Worm (Caenorhabditis elegans): ENCODE results near the gene argk-1.
A peak's percentile ranks its signal among the peaks of the same experiment; 100 is the strongest.

argk-1 gene

DNA sequence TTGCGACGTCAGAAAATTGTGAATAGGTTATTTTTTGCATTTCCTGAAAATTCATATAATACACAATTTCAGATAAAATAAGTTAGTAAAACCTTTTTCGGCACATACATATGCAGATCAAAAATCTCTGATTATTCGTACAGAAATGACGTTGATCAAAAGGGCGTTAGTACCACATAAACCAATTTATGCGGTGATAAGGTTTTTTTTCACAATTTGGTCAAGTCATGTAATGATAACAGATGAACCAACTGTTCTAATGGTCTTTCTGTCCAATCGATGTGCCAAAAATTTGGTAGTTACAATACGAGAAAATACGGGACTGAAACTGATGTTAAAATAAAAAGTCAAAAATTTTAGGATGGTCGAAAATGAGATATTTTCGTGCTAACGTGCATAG, 23.7 kb upstream of the argk-1 start:
- TF ChIP-seq nhr-12 (tag; optimal IDR thresholded peaks at IDR 0.05) = no peak
- peak; percentile 23 for TF ChIP-seq elt-2 (tag; optimal IDR thresholded peaks at IDR 0.05)

DNA sequence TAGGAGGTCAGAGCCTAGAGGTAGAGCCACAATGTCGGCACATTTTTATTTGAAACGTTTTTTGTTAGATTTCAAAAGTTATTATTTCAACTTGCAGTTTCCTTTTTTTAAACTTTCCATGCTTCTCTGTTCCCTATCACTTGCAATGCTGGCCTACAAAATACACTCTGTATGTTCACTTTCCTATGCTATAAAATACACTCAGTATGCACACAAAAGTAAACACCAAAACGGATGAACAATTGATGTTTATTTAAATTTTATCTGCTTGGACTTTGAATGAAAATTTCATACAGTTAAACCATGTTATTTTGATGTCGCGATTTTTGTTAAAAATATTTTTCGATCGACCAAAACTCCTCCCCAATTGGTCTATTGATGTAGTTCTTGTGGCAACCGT, 23.0 kb upstream of the argk-1 start:
- TF ChIP-seq mep-1 (tag; optimal IDR thresholded peaks at IDR 0.05) (no peak), efl-3 (GFP tag; optimal IDR thresholded peaks at IDR 0.05) (no peak), isw-1 (GFP tag; IDR thresholded peaks at IDR 0.05) (no peak), elt-2 (tag; optimal IDR thresholded peaks at IDR 0.05) (no peak), unc-130 (tag; optimal IDR thresholded peaks at IDR 0.05) (no peak), lir-3 (tag; optimal IDR thresholded peaks at IDR 0.05; ENCODE audit: poor library complexity) (no peak)

DNA sequence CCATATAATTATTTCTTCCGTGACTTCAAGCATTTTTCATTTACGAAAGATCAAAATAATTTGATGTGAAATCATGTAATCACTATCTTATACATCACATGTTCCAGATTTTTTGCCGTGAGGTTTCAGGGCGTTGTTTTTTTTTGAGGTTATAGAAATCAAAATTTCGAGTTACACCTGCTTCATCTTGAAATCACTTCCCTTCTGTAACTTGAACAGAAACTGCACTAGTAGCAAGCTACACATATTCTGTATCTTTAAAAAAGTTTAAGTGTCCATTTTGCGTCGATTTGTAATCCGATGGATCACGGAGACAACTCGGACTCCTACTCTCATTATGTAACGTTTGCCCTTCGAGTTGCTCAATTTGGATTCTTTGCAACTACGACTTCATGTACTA, 13.0 kb upstream of the argk-1 start, which contains the start of gene F22B8.3:
TSS of gene F22B8.3 (plus strand) at position 301 of the 400 bp plus-strand sequence.
- TF ChIP-seq ztf-4 (tag; optimal IDR thresholded peaks at IDR 0.05) = no peak
- no peak for TF ChIP-seq blmp-1 (tag; optimal IDR thresholded peaks at IDR 0.05)
- no peak for TF ChIP-seq efl-1 (optimal IDR thresholded peaks at IDR 0.05)
- TF ChIP-seq efl-1 (GFP tag; optimal IDR thresholded peaks at IDR 0.05 in 1 of 2) = peak in 1 of 2 experiments; percentile 58
- TF ChIP-seq lir-3 (tag; optimal IDR thresholded peaks at IDR 0.05; ENCODE audit: poor library complexity) = no peak
- no peak for TF ChIP-seq dsc-1 (tag; optimal IDR thresholded peaks at IDR 0.05)
- TF ChIP-seq alr-1 (tag; optimal IDR thresholded peaks at IDR 0.05; ENCODE audit: borderline replicate concordance) = no peak

DNA sequence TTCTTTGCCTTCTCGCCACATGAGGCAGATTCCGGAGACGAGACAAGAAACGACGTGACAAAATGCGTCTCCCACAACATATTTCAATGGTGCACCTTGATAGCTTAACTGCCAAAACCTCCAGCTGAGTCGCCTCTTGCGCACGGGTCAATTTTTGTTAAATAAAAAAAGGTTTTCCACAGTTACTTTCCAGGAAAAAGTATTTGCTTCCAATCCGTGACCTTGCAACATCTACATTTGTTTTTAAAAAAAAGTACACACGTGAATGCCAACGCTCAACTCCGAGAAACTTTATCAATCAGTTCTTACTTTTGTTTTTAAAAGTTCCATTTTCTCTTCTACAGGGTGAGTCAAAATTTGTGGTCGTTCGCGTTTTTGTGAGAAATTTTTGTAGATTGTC, 9.4 kb upstream of the argk-1 start, which contains the start of gene F22B8.7:
TSS of gene F22B8.7 (plus strand) at position 301 of the 400 bp plus-strand sequence.
- TF ChIP-seq lin-15B (tag; optimal IDR thresholded peaks at IDR 0.05) = no peak
- no peak for TF ChIP-seq hpl-2 (GFP tag; optimal IDR thresholded peaks at IDR 0.05)
- TF ChIP-seq lin-39 (tag; optimal IDR thresholded peaks at IDR 0.05) = no peak
- TF ChIP-seq Y116A8C.19 (tag; optimal IDR thresholded peaks at IDR 0.05; ENCODE audit: borderline replicate concordance) = no peak
- TF ChIP-seq nhr-84 (tag; optimal IDR thresholded peaks at IDR 0.05) = no peak
- no peak for TF ChIP-seq sup-37 (GFP tag; optimal IDR thresholded peaks at IDR 0.05)
- no peak for TF ChIP-seq skn-1 (tag; optimal IDR thresholded peaks at IDR 0.05)
- TF ChIP-seq ceh-8 (GFP tag; optimal IDR thresholded peaks at IDR 0.05) = no peak
- no peak for TF ChIP-seq lin-13 (GFP tag; optimal IDR thresholded peaks at IDR 0.05)
- no peak for TF ChIP-seq egl-27 (tag; optimal IDR thresholded peaks at IDR 0.05)
- no peak for TF ChIP-seq aha-1 (tag; optimal IDR thresholded peaks at IDR 0.05)
- TF ChIP-seq aly-2 (tag; optimal IDR thresholded peaks at IDR 0.05) = no peak
- no peak for TF ChIP-seq unc-98 (GFP tag; IDR thresholded peaks at IDR 0.05)
- no peak for TF ChIP-seq tlp-1 (tag; optimal IDR thresholded peaks at IDR 0.05)
- no peak for TF ChIP-seq mab-9 (GFP tag; IDR thresholded peaks at IDR 0.05)
- TF ChIP-seq fos-1 (tag; optimal IDR thresholded peaks at IDR 0.05) = no peak
- no peak for TF ChIP-seq dpl-1 (GFP tag; optimal IDR thresholded peaks at IDR 0.05)
- no peak for TF ChIP-seq C34B4.2 (tag; optimal IDR thresholded peaks at IDR 0.05)

DNA sequence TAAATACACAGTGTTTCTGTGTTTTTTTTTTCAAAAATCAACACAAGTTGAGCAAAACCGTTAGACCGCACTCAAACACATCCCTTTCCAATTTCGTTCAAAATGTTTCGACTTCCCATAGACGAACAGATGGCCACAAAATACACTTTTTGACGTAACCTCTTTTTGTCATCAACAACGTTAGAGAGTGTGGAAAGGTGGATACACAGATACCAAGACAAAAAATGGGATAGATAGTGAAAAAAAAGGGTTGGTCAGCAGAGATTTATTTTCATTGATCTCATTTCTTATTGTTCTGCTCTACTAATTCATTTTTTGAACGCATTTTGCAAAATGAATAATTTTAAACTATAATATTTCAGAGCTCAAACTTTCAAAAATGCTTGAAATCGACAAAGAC, 8.8 kb upstream of the argk-1 start:
- no peak for TF ChIP-seq jun-1 (tag; optimal IDR thresholded peaks at IDR 0.05)
- no peak for TF ChIP-seq nhr-77 (tag; optimal IDR thresholded peaks at IDR 0.05)
- no peak for TF ChIP-seq fkh-10 (GFP tag; optimal IDR thresholded peaks at IDR 0.05)
- no peak for TF ChIP-seq sup-37 (GFP tag; optimal IDR thresholded peaks at IDR 0.05)
- TF ChIP-seq hlh-4 (tag; optimal IDR thresholded peaks at IDR 0.05) = no peak
- TF ChIP-seq lin-39 (tag; optimal IDR thresholded peaks at IDR 0.05) = no peak
- no peak for TF ChIP-seq unc-130 (tag; optimal IDR thresholded peaks at IDR 0.05)
- TF ChIP-seq blmp-1 (tag; optimal IDR thresholded peaks at IDR 0.05) = peak; percentile 81
- no peak for TF ChIP-seq snu-23 (GFP tag; optimal IDR thresholded peaks at IDR 0.05)
- TF ChIP-seq nhr-12 (tag; optimal IDR thresholded peaks at IDR 0.05) = no peak
- no peak for TF ChIP-seq nhr-90 (tag; optimal IDR thresholded peaks at IDR 0.05; ENCODE audit: poor library complexity)
- peak; percentile 39 for TF ChIP-seq nhr-20 (tag; optimal IDR thresholded peaks at IDR 0.05)
- no peak for TF ChIP-seq nhr-85 (tag)
- peak; percentile 58 for TF ChIP-seq skn-1 (tag; optimal IDR thresholded peaks at IDR 0.05)
- TF ChIP-seq unc-30 (tag; optimal IDR thresholded peaks at IDR 0.05) = no peak
- no peak for TF ChIP-seq pax-3 (tag; optimal IDR thresholded peaks at IDR 0.05)
- TF ChIP-seq nhr-19 (GFP tag; conservative IDR thresholded peaks at IDR 0.05) = peak; percentile 28
- no peak for TF ChIP-seq fos-1 (tag; optimal IDR thresholded peaks at IDR 0.05)
- TF ChIP-seq rnt-1 (tag; optimal IDR thresholded peaks at IDR 0.05) = peak; percentile 43
- TF ChIP-seq nhr-28 (tag; optimal IDR thresholded peaks at IDR 0.05) = no peak
- peak in 1 of 6 experiments; percentile 58 for TF ChIP-seq elt-3 (tag; optimal IDR thresholded peaks at IDR 0.05)
- TF ChIP-seq hpl-2 (GFP tag; optimal IDR thresholded peaks at IDR 0.05) = no peak
- TF ChIP-seq xbp-1 (tag; optimal IDR thresholded peaks at IDR 0.05) = no peak
- no peak for TF ChIP-seq dsc-1 (tag; optimal IDR thresholded peaks at IDR 0.05)

Measured in whole organism, L1 larva.